Worm (Caenorhabditis elegans): ENCODE data around the gene larp-1.

The larp-1 gene

ce11 chrIII:4962886-4963285 lies 54.6 kb downstream of the larp-1 start, which contains the start of gene C27F2.9 (continued):
- TF ChIP-seq F22D6.2 (tag; optimal IDR thresholded peaks at IDR 0.05) (no peak), ceh-27 (GFP tag; optimal IDR thresholded peaks at IDR 0.05) (peak; percentile 34), lin-40 (tag; optimal IDR thresholded peaks at IDR 0.05) (peak; percentile 86), F57C9.4 (tag; optimal IDR thresholded peaks at IDR 0.05) (no peak), hrde-1 (tag; optimal IDR thresholded peaks at IDR 0.05; ENCODE audit: borderline replicate concordance) (no peak), sea-2 (GFP tag; IDR thresholded peaks at IDR 0.05) (no peak), tbx-9 (tag; optimal IDR thresholded peaks at IDR 0.05; ENCODE audit: borderline replicate concordance) (no peak), unc-130 (GFP tag; optimal IDR thresholded peaks at IDR 0.05) (peak; percentile 48), F52B5.7 (tag; optimal IDR thresholded peaks at IDR 0.05) (no peak), egrh-3 (GFP tag; IDR thresholded peaks at IDR 0.05) (0 out of 2 replicates have a peak, but pooled peaks have one; percentile 12), ztf-25 (GFP tag; IDR thresholded peaks at IDR 0.05) (no peak), zfh-2 (GFP tag; conservative IDR thresholded peaks at IDR 0.05) (no peak), efl-1 (GFP tag; optimal IDR thresholded peaks at IDR 0.05) (peak; percentile 93), C06A6.2 (GFP tag; conservative IDR thresholded peaks at IDR 0.05) (0 out of 2 replicates have a peak, but pooled peaks have one; percentile 34), F33H1.4 (GFP tag; IDR thresholded peaks at IDR 0.05) (peak; percentile 79), dox-1 (GFP tag; IDR thresholded peaks at IDR 0.05) (no peak; the same call in 1 of the 2 replicates), lin-54 (GFP tag; optimal IDR thresholded peaks at IDR 0.05) (peak; percentile 100), Y53F4B.3 (GFP tag; IDR thresholded peaks at IDR 0.05) (no peak), K12H6.12 (tag; optimal IDR thresholded peaks at IDR 0.05) (peak; percentile 54), Y56A3A.18 (GFP tag; IDR thresholded peaks at IDR 0.05) (no peak), nhr-120 (GFP tag; IDR thresholded peaks at IDR 0.05) (no peak), ama-1 (optimal IDR thresholded peaks at IDR 0.05) (no peak), ama-1 (GFP tag; optimal IDR thresholded peaks at IDR 0.05) (peak in 1 of 2 experiments; percentile 27), B0035.1 (tag; optimal IDR thresholded peaks at IDR 0.05) (no peak), F57A8.1 (GFP tag; optimal IDR thresholded peaks at IDR 0.05) (no peak), ccch-3 (GFP tag; optimal IDR thresholded peaks at IDR 0.05) (no peak), attf-6 (GFP tag; IDR thresholded peaks at IDR 0.05) (no peak), F37B4.10 (GFP tag; IDR thresholded peaks at IDR 0.05) (no peak), ceh-40 (GFP tag; IDR thresholded peaks at IDR 0.05) (no peak), snpc-3.4 (tag; optimal IDR thresholded peaks at IDR 0.05) (peak; percentile 69), mes-4 (tag; optimal IDR thresholded peaks at IDR 0.05) (no peak), rcor-1 (GFP tag; IDR thresholded peaks at IDR 0.05) (peak; percentile 90), ets-4 (GFP tag; optimal IDR thresholded peaks at IDR 0.05) (no peak), hlh-26 (GFP tag; conservative IDR thresholded peaks at IDR 0.05) (no peak), let-607 (tag; optimal IDR thresholded peaks at IDR 0.05) (peak in 1 of 2 experiments; percentile 22)

ce11 chrIII:4962393-4962792 lies 55.1 kb downstream of the larp-1 start, which contains the start of gene vps-22:
Gene vps-22, minus strand, starts transcription at chrIII:4962493.
- TF ChIP-seq snpc-4 (GFP tag; optimal IDR thresholded peaks at IDR 0.05) (no peak), snpc-4 (tag; optimal IDR thresholded peaks at IDR 0.05) (no peak)

- peak; percentile 34; the same call in 1 of the 2 replicates for TF ChIP-seq madf-6 (GFP tag; IDR thresholded peaks at IDR 0.05)
- TF ChIP-seq ekl-4 (GFP tag; IDR thresholded peaks at IDR 0.05), result 0 out of 2 replicates have a peak, but pooled peaks have one; percentile 18
- peak; percentile 38; the same call in 1 of the 2 replicates for TF ChIP-seq lin-26 (GFP tag; IDR thresholded peaks at IDR 0.05)
- peak; percentile 9 for TF ChIP-seq ztf-18 (tag; optimal IDR thresholded peaks at IDR 0.05)
- TF ChIP-seq Y95B8A.8 (GFP tag; IDR thresholded peaks at IDR 0.05), result no peak
Measured at ce11 chrIII:4961281-4961680, 56.2 kb downstream of the larp-1 start.
